Fruit fly (Drosophila melanogaster) S2 (cell line): ENCODE measurements around the gene acj6.

ENCODE experiments used
- CG8478 ChIP-seq: fragments of >200 bp; optimal IDR thresholded peaks from 2 replicates; lab custom pipeline; 2018
- CTCF ChIP-seq, 2 experiments: fragments of >200 bp; optimal IDR thresholded peaks; 2 replicates each; lab custom pipeline; 2018

DNA sequence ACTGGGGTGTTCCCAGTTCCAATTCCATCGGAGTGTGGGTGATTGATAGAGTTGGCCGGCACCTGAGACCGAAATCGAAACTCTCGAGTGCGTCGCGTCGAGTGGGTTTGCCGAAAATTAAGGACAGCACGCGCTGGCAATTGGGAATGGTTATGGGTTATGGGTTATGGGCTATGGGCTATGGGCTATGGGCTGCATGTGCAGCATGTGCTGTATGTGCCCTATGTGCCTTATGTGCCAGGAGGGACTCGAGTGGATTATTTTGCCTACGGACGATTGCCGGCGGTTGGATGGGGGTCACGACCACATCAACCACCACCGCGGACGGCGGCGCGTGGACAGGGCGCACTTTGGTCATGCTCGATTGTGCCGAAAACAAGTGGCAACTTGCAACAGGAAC, 8.8 kb downstream of the acj6 start:
- TF ChIP-seq CG8478 (lab: Kevin White, UChicago) (no peak), CTCF (optimal IDR thresholded peaks at IDR 0.05; lab: Kevin White, UChicago) (no peak)
